Fruit fly (Drosophila melanogaster): ENCODE results near the gene GIIIspla2.

GIIIspla2 gene

dm6 chrX:8128133-8128532 is 29.3 kb upstream of the GIIIspla2 start:
- TF ChIP-seq Blimp-1 (GFP tag; optimal IDR thresholded peaks at IDR 0.05) (no peak), Sox15 (GFP tag; optimal IDR thresholded peaks at IDR 0.05) (no peak), CG4318 (GFP tag; optimal IDR thresholded peaks at IDR 0.05) (no peak)

- no peak for TF ChIP-seq Lpt (GFP tag; optimal IDR thresholded peaks at IDR 0.05)
- TF ChIP-seq Eip78C (GFP tag) = peak; percentile 38
- TF ChIP-seq fd59A (GFP tag; optimal IDR thresholded peaks at IDR 0.05) = no peak
- peak; percentile 13 for TF ChIP-seq esn (GFP tag; optimal IDR thresholded peaks at IDR 0.05)
- no peak for TF ChIP-seq CG3919 (GFP tag; optimal IDR thresholded peaks at IDR 0.05)
These were observed 28.0 kb upstream of the GIIIspla2 start, which contains the start of gene CG2116 for dm6 chrX:8129204-8129997. CG2116 (plus strand) TSS chrX:8129812.

dm6 chrX:8131693-8132313 is 25.6 kb upstream of the GIIIspla2 start, which contains the start of gene CG10958:
CG10958 (plus strand) TSS chrX:8132285.
- TF ChIP-seq CG6163 (GFP tag; IDR thresholded peaks at IDR 0.05) (peak; percentile 63; the same call in 2 of the 3 replicates), Sox14 (GFP tag; optimal IDR thresholded peaks at IDR 0.05) (peak; percentile 48), Gug (GFP tag; IDR thresholded peaks at IDR 0.05) (0 out of 2 replicates have a peak, but pooled peaks have one; percentile 12), CG6854 (GFP tag; optimal IDR thresholded peaks at IDR 0.05) (peak; percentile 34), salr (GFP tag; optimal IDR thresholded peaks at IDR 0.05) (no peak), CG11294 (GFP tag; IDR thresholded peaks at IDR 0.05) (no peak; the same call in 1 of the 2 replicates), Hr39 (GFP tag; optimal IDR thresholded peaks at IDR 0.05) (peak; percentile 28), Eip75B (GFP tag; optimal IDR thresholded peaks at IDR 0.05) (peak; percentile 61), lz (GFP tag; optimal IDR thresholded peaks at IDR 0.05) (peak; percentile 61), CG6792 (GFP tag; optimal IDR thresholded peaks at IDR 0.05) (peak; percentile 60), CG34406 (GFP tag; optimal IDR thresholded peaks at IDR 0.05) (peak; percentile 60), Ets96B (tag; optimal IDR thresholded peaks at IDR 0.05) (peak; percentile 42), CG11902 (GFP tag; optimal IDR thresholded peaks at IDR 0.05) (peak; percentile 34), CG6276 (GFP tag; optimal IDR thresholded peaks at IDR 0.05) (no peak), CG32006 (GFP tag; optimal IDR thresholded peaks at IDR 0.05) (no peak), vri (GFP tag; optimal IDR thresholded peaks at IDR 0.05) (no peak), CG9139 (GFP tag; optimal IDR thresholded peaks at IDR 0.05) (no peak), Sox15 (GFP tag; optimal IDR thresholded peaks at IDR 0.05) (peak; percentile 16), CG1621 (tag; optimal IDR thresholded peaks at IDR 0.05) (no peak), dsx (GFP tag; optimal IDR thresholded peaks at IDR 0.05; ENCODE audit: poor library complexity, severe bottlenecking) (no peak), CG3032 (tag; optimal IDR thresholded peaks at IDR 0.05) (peak; percentile 24), CG10631 (GFP tag; optimal IDR thresholded peaks at IDR 0.05) (peak; percentile 69), CG3919 (GFP tag; optimal IDR thresholded peaks at IDR 0.05) (peak; percentile 73), cyc (GFP tag; optimal IDR thresholded peaks at IDR 0.05) (peak; percentile 43), Lpt (GFP tag; optimal IDR thresholded peaks at IDR 0.05) (peak; percentile 6), Smox (GFP tag; optimal IDR thresholded peaks at IDR 0.05) (no peak), Sox102F (GFP tag; optimal IDR thresholded peaks at IDR 0.05) (no peak), CG8119 (GFP tag; IDR thresholded peaks at IDR 0.05) (no peak; the same call in 2 of the 3 replicates), Eip78C (GFP tag) (peak; percentile 81), Hr4 (GFP tag; optimal IDR thresholded peaks at IDR 0.05) (peak; percentile 39), CG31627 (GFP tag; optimal IDR thresholded peaks at IDR 0.05) (peak; percentile 35), fd85E (GFP tag; optimal IDR thresholded peaks at IDR 0.05) (peak; percentile 25), Met (GFP tag; optimal IDR thresholded peaks at IDR 0.05) (no peak), CG8319 (GFP tag; optimal IDR thresholded peaks at IDR 0.05) (peak; percentile 34), ss (GFP tag; optimal IDR thresholded peaks at IDR 0.05) (no peak), achi (GFP tag; optimal IDR thresholded peaks at IDR 0.05) (peak; percentile 74), CG11762 (GFP tag; optimal IDR thresholded peaks at IDR 0.05; ENCODE audit: insufficient read depth) (no peak), CG8632 (GFP tag; optimal IDR thresholded peaks at IDR 0.05) (peak; percentile 52), Ets21C (GFP tag; optimal IDR thresholded peaks at IDR 0.05) (peak; percentile 14), CG6808 (GFP tag; optimal IDR thresholded peaks at IDR 0.05) (no peak)

All from whole organism, prepupa.